Worm (Caenorhabditis elegans) whole organism, midembryonic: ENCODE results near the gene srx-66.

Experiments
- T22C8.4 ChIP-seq: fragments of 200-800 bp; sonication (Bioruptor generic); IDR thresholded peaks from 2 replicates; pipeline ENCODE4 v1.3.6; 2022; ENCODE audit warnings: missing genetic modification characterization, missing compliant biosample characterization
- cog-1 ChIP-seq: sonication (generic microtip); optimal IDR thresholded peaks from 2 replicates; lab custom pipeline; 2016; ENCODE audit warnings: missing genetic modification characterization, missing compliant biosample characterization
- flt-1 ChIP-seq: fragments of 200-800 bp; sonication (Bioruptor generic); IDR thresholded peaks from 2 replicates; pipeline ENCODE4 v1.3.6; 2022; ENCODE audit warnings: missing genetic modification characterization, missing compliant biosample characterization
- tab-1 ChIP-seq: fragments of 200-800 bp; sonication (Bioruptor generic); IDR thresholded peaks from 2 replicates; pipeline ENCODE4 v1.3.6; 2022; ENCODE audit warnings: missing genetic modification characterization, missing compliant biosample characterization
- ztf-23 ChIP-seq: fragments of 200-800 bp; sonication (Bioruptor generic); IDR thresholded peaks from 2 replicates; pipeline ENCODE4 v1.3.6; 2022; ENCODE audit warnings: missing genetic modification reagents, missing genetic modification characterization, missing compliant biosample characterization
- ztf-29 ChIP-seq: fragments of 200-800 bp; sonication (Bioruptor generic); IDR thresholded peaks from 2 replicates; pipeline ENCODE4 v1.3.6; 2022; ENCODE audit warnings: missing genetic modification reagents, missing genetic modification characterization, missing compliant biosample characterization

DNA sequence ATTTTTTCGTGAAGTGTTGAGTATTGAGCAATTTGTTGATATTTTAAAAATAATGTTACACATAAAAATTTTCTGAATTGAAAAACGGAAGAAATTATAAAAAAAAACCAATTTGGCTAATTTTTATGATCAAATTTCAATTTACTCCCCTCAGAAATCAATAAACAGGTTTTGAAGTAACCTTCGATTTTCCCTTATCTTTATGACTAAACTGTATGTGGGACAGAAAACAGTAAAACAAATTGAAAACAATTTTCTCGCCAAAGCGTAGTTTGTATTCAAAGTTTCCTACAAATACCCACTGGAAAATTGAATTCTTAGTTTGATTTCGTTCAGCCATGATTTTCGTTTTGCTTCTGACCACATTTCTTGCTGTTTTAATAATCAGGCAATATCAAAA lies 19.4 kb downstream of the srx-66 start, which contains the start of gene cyp-35B1:
- TF ChIP-seq flt-1 (GFP tag; lab: Robert Waterston, UW) (no peak), tab-1 (GFP tag; lab: Robert Waterston, UW) (no peak), ztf-29 (GFP tag; lab: Robert Waterston, UW) (no peak), T22C8.4 (GFP tag; lab: Robert Waterston, UW) (no peak), ztf-23 (GFP tag; lab: Robert Waterston, UW) (no peak), cog-1 (tag; lab: Kevin White, UChicago) (no peak)
